Fruit fly (Drosophila melanogaster) whole organism, embryonic: ENCODE data around the gene obst-F.

ENCODE experiments used
- Atf-2 ChIP-seq: fragments of 200-800 bp; sonication (Bioruptor generic); optimal IDR thresholded peaks from 2 replicates; lab custom pipeline; 2016; ENCODE audit warnings: missing biosample characterization, missing genetic modification characterization
- BEAF-32 ChIP-seq: fragments of 200-800 bp; sonication (Bioruptor generic); optimal IDR thresholded peaks from 3 replicates; lab custom pipeline; 2017; ENCODE audit warnings: missing biosample characterization, missing genetic modification characterization, mild to moderate bottlenecking, moderate library complexity, missing genetic modification reagents
- CG10431 ChIP-seq: fragments of 200-800 bp; sonication (Bioruptor generic); optimal IDR thresholded peaks from 3 replicates; lab custom pipeline; 2018; ENCODE audit warnings: missing biosample characterization, mild to moderate bottlenecking, missing genetic modification characterization
- CG12942 ChIP-seq: fragments of 200-800 bp; sonication (Bioruptor generic); optimal IDR thresholded peaks from 3 replicates; lab custom pipeline; 2016; ENCODE audit warnings: missing biosample characterization, missing genetic modification characterization
- CG13287 ChIP-seq: fragments of 200-800 bp; sonication (Bioruptor generic); IDR thresholded peaks from 2 replicates; pipeline ENCODE4 v1.3.6; 2022; ENCODE audit warnings: missing biosample characterization, missing genetic modification characterization; ENCODE audit not compliant: partially characterized antibody
- CG15269 ChIP-seq: fragments of 200-800 bp; sonication (Bioruptor generic); optimal IDR thresholded peaks from 2 replicates; lab custom pipeline; 2018; ENCODE audit warnings: missing biosample characterization, mild to moderate bottlenecking, missing genetic modification characterization, moderate library complexity
- CG15601 ChIP-seq: fragments of 200-800 bp; sonication (Bioruptor generic); optimal IDR thresholded peaks from 3 replicates; lab custom pipeline; 2019; ENCODE audit warnings: missing biosample characterization, mild to moderate bottlenecking, missing genetic modification characterization, moderate library complexity
- CG1602 ChIP-seq: fragments of 200-800 bp; sonication (Bioruptor generic); optimal IDR thresholded peaks from 3 replicates; lab custom pipeline; 2016; ENCODE audit warnings: missing biosample characterization, missing genetic modification characterization
- CG17385 ChIP-seq: fragments of 200-800 bp; sonication (Bioruptor generic); optimal IDR thresholded peaks from 3 replicates; lab custom pipeline; 2018; ENCODE audit warnings: missing biosample characterization, mild to moderate bottlenecking, missing genetic modification characterization
- CG18262 ChIP-seq: fragments of 200-800 bp; optimal IDR thresholded peaks from 3 replicates; lab custom pipeline; 2019; ENCODE audit warnings: missing biosample characterization, mild to moderate bottlenecking, missing genetic modification characterization, moderate library complexity
- CG2712 ChIP-seq: fragments of 200-800 bp; optimal IDR thresholded peaks from 3 replicates; lab custom pipeline; 2019; ENCODE audit warnings: missing biosample characterization, mild to moderate bottlenecking, missing genetic modification characterization, moderate library complexity
- CG30020 ChIP-seq: fragments of 200-800 bp; optimal IDR thresholded peaks from 2 replicates; lab custom pipeline; 2019; ENCODE audit warnings: missing biosample characterization, mild to moderate bottlenecking, missing genetic modification characterization, moderate library complexity
- CG32767 ChIP-seq: fragments of 200-800 bp; sonication (Bioruptor generic); IDR thresholded peaks from 2 replicates; pipeline ENCODE4 v1.3.6; 2022; ENCODE audit warnings: missing biosample characterization, missing genetic modification characterization
- CG33557 ChIP-seq: fragments of 200-800 bp; sonication (Bioruptor generic); optimal IDR thresholded peaks from 2 replicates; lab custom pipeline; 2019; ENCODE audit warnings: missing biosample characterization, mild to moderate bottlenecking, missing genetic modification characterization, moderate library complexity
- CG3726 ChIP-seq: fragments of 200-800 bp; sonication (Bioruptor generic); IDR thresholded peaks from 3 replicates; pipeline ENCODE4, ENCODE4 v1.3.6; 2022; ENCODE audit warnings: missing biosample characterization, missing genetic modification characterization
- CG3838 ChIP-seq: fragments of 200-800 bp; sonication (Bioruptor generic); optimal IDR thresholded peaks from 3 replicates; lab custom pipeline; 2016; ENCODE audit warnings: missing biosample characterization, missing genetic modification characterization
- CG4360 ChIP-seq: fragments of 200-800 bp; sonication (Bioruptor generic); IDR thresholded peaks from 2 replicates; pipeline ENCODE4 v1.3.6; 2022; ENCODE audit warnings: missing biosample characterization, missing genetic modification characterization
- CG4707 ChIP-seq: fragments of 200-800 bp; sonication (Bioruptor generic); optimal IDR thresholded peaks from 2 replicates; lab custom pipeline; 2018; ENCODE audit warnings: missing biosample characterization, mild to moderate bottlenecking, missing genetic modification characterization, moderate library complexity
- CG6654 ChIP-seq: fragments of 200-800 bp; sonication (Bioruptor generic); optimal IDR thresholded peaks from 2 replicates; lab custom pipeline; 2017; ENCODE audit warnings: missing biosample characterization, mild to moderate bottlenecking, missing genetic modification characterization
- CG6813 ChIP-seq: fragments of 200-800 bp; sonication (Bioruptor generic); optimal IDR thresholded peaks from 2 replicates; lab custom pipeline; 2017; ENCODE audit warnings: missing biosample characterization, missing genetic modification characterization, mild to moderate bottlenecking, moderate library complexity, missing genetic modification reagents
- CG7271 ChIP-seq: fragments of 200-800 bp; sonication (Bioruptor generic); optimal IDR thresholded peaks from 2 replicates; lab custom pipeline; 2018; ENCODE audit warnings: missing biosample characterization, mild to moderate bottlenecking, missing genetic modification characterization, moderate library complexity
- CG8281 ChIP-seq: fragments of 200-800 bp; sonication (Bioruptor generic); optimal IDR thresholded peaks from 2 replicates; lab custom pipeline; 2018; ENCODE audit warnings: missing biosample characterization, mild to moderate bottlenecking, missing genetic modification characterization, moderate library complexity
- CG8388 ChIP-seq: fragments of 200-800 bp; sonication (Bioruptor generic); optimal IDR thresholded peaks from 2 replicates; lab custom pipeline; 2019; ENCODE audit warnings: missing biosample characterization, mild to moderate bottlenecking, missing genetic modification characterization, moderate library complexity
- CTCF ChIP-seq: fragments of 200-800 bp; sonication (Bioruptor generic); optimal IDR thresholded peaks from 2 replicates; lab custom pipeline; 2017; ENCODE audit warnings: missing biosample characterization, mild to moderate bottlenecking, missing genetic modification characterization, moderate library complexity
- D19A ChIP-seq: fragments of 200-800 bp; optimal IDR thresholded peaks from 3 replicates; lab custom pipeline; 2019; ENCODE audit warnings: missing biosample characterization, mild to moderate bottlenecking, missing genetic modification characterization, moderate library complexity
- Dad ChIP-seq: fragments of 200-800 bp; sonication (Bioruptor generic); optimal IDR thresholded peaks from 3 replicates; lab custom pipeline; 2016; ENCODE audit warnings: missing biosample characterization, missing genetic modification characterization
- E2f2 ChIP-seq: fragments of 200-800 bp; sonication (Bioruptor generic); IDR thresholded peaks from 2 replicates; pipeline ENCODE4 v1.3.6; 2022; ENCODE audit warnings: missing biosample characterization, missing genetic modification characterization
- Eip74EF ChIP-seq, 2 experiments: fragments of 200-800 bp in 1 of 2; fragments of >200 bp in 1 of 2; sonication (Bioruptor generic) in 1 of 2; optimal IDR thresholded peaks; 2 replicates each; lab custom pipeline; 2017 to 2019; ENCODE audit warnings: missing biosample characterization in 2 of 2, missing genetic modification characterization in 2 of 2, mild to moderate bottlenecking in 1 of 2, moderate library complexity in 1 of 2
- Hr3 ChIP-seq: fragments of 200-800 bp; sonication (Bioruptor generic); optimal IDR thresholded peaks from 3 replicates; lab custom pipeline; 2016; ENCODE audit warnings: missing biosample characterization, missing genetic modification characterization
- Hr51 ChIP-seq, 2 experiments: fragments of 200-800 bp; sonication (Bioruptor generic); optimal IDR thresholded peaks; 2 replicates in 1 of 2; 3 replicates in 1 of 2; lab custom pipeline; 2016 to 2018; ENCODE audit warnings: missing biosample characterization in 2 of 2, missing genetic modification characterization in 2 of 2, mild to moderate bottlenecking in 1 of 2, moderate library complexity in 1 of 2
- Mad ChIP-seq: fragments of 200-800 bp; sonication (Bioruptor generic); optimal IDR thresholded peaks from 2 replicates; lab custom pipeline; 2016; ENCODE audit warnings: missing biosample characterization, missing genetic modification characterization
- Med ChIP-seq: fragments of 200-800 bp; sonication (Bioruptor generic); peaks from one replicate; lab custom pipeline; 2016; ENCODE audit warnings: missing biosample characterization, missing genetic modification characterization, mild to moderate bottlenecking, inconsistent platforms, moderate library complexity
- PHDP ChIP-seq: fragments of 200-800 bp; sonication (Bioruptor generic); optimal IDR thresholded peaks from 3 replicates; lab custom pipeline; 2018; ENCODE audit warnings: missing biosample characterization, mild to moderate bottlenecking, missing genetic modification characterization, moderate library complexity
- Sin3A ChIP-seq: fragments of >200 bp; optimal IDR thresholded peaks from 2 replicates; lab custom pipeline; 2018
- Usf ChIP-seq: fragments of 200-800 bp; sonication (Bioruptor generic); optimal IDR thresholded peaks from 2 replicates; lab custom pipeline; 2017; ENCODE audit warnings: missing genotype, missing biosample characterization, missing genetic modification characterization
- cg ChIP-seq: fragments of 200-800 bp; sonication (Bioruptor generic); optimal IDR thresholded peaks from 3 replicates; lab custom pipeline; 2019; ENCODE audit warnings: missing biosample characterization, mild to moderate bottlenecking, missing genetic modification characterization, moderate library complexity
- dmrt99B ChIP-seq: fragments of 200-800 bp; sonication (Bioruptor generic); optimal IDR thresholded peaks from 2 replicates; lab custom pipeline; 2018; ENCODE audit warnings: missing biosample characterization, mild to moderate bottlenecking, missing genetic modification characterization, moderate library complexity
- gcm ChIP-seq: fragments of 200-800 bp; sonication (Bioruptor generic); optimal IDR thresholded peaks from 2 replicates; lab custom pipeline; 2019; ENCODE audit warnings: missing biosample characterization, mild to moderate bottlenecking, missing genetic modification characterization, moderate library complexity
- grau ChIP-seq: fragments of 200-800 bp; optimal IDR thresholded peaks from 3 replicates; lab custom pipeline; 2019; ENCODE audit warnings: missing biosample characterization, mild to moderate bottlenecking, missing genetic modification characterization, moderate library complexity
- insv ChIP-seq, 2 experiments: fragments of 200-800 bp; sonication (Bioruptor generic); optimal IDR thresholded peaks; 3 replicates each; lab custom pipeline; 2016 to 2018; ENCODE audit warnings: missing biosample characterization in 2 of 2, missing genetic modification characterization in 2 of 2
- lola ChIP-seq, 3 experiments: fragments of >200 bp in 2 of 3; fragments of 200-800 bp in 1 of 3; sonication (Bioruptor generic) in 1 of 3; optimal IDR thresholded peaks; 2 replicates each; lab custom pipeline; 2017 to 2019; ENCODE audit warnings: missing biosample characterization in 3 of 3, missing genetic modification characterization in 3 of 3, mild to moderate bottlenecking in 1 of 3, moderate library complexity in 1 of 3
- mirr ChIP-seq: fragments of 200-800 bp; sonication (Bioruptor generic); optimal IDR thresholded peaks from 3 replicates; lab custom pipeline; 2018; ENCODE audit warnings: missing biosample characterization, mild to moderate bottlenecking, missing genetic modification characterization
- p53 ChIP-seq: fragments of 200-800 bp; sonication (Bioruptor generic); optimal IDR thresholded peaks from 2 replicates; lab custom pipeline; 2016; ENCODE audit warnings: missing biosample characterization, missing genetic modification characterization
- phol ChIP-seq: fragments of 200-800 bp; sonication (Bioruptor generic); optimal IDR thresholded peaks from 3 replicates; lab custom pipeline; 2018; ENCODE audit warnings: missing biosample characterization, mild to moderate bottlenecking, missing genetic modification characterization, moderate library complexity
- pzg ChIP-seq: fragments of 200-800 bp; sonication (Bioruptor generic); optimal IDR thresholded peaks from 3 replicates; lab custom pipeline; 2018; ENCODE audit warnings: missing biosample characterization, mild to moderate bottlenecking, missing genetic modification characterization, moderate library complexity
- slp2 ChIP-seq: fragments of 200-800 bp; sonication (Bioruptor generic); optimal IDR thresholded peaks from 2 replicates; lab custom pipeline; 2016; ENCODE audit warnings: missing biosample characterization, missing genetic modification characterization
- stc ChIP-seq: fragments of 200-800 bp; sonication (Bioruptor generic); IDR thresholded peaks from 2 replicates; pipeline ENCODE4 v1.3.6; 2022; ENCODE audit warnings: missing biosample characterization, missing genetic modification characterization
- stwl ChIP-seq: fragments of 200-800 bp; sonication (Bioruptor generic); optimal IDR thresholded peaks from 3 replicates; lab custom pipeline; 2018; ENCODE audit warnings: missing biosample characterization, mild to moderate bottlenecking, missing genetic modification characterization, moderate library complexity
- tap ChIP-seq: fragments of 200-800 bp; optimal IDR thresholded peaks from 3 replicates; lab custom pipeline; 2019; ENCODE audit warnings: missing biosample characterization, mild to moderate bottlenecking, missing genetic modification characterization, moderate library complexity

The obst-F gene

dm6 chr3L:20186294-20187020 is 15.0 kb downstream of the obst-F start (continued):
- TF ChIP-seq BEAF-32 (GFP tag; lab: Kevin White, UChicago) (peak; percentile 16), stc (GFP tag; lab: Robert Waterston, UW) (0 out of 2 replicates have a peak, but pooled peaks have one; percentile 28), phol (tag; lab: Kevin White, UChicago) (no peak), CG6654 (GFP tag; lab: Kevin White, UChicago) (no peak), CG15269 (tag; lab: Kevin White, UChicago) (peak; percentile 40), mirr (GFP tag; lab: Kevin White, UChicago) (no peak), CG2712 (tag; lab: Kevin White, UChicago) (peak; percentile 42), CG4360 (GFP tag; lab: Robert Waterston, UW) (peak; percentile 45; the same call in 1 of the 2 replicates), CG3726 (no peak), PHDP (tag; lab: Kevin White, UChicago) (peak; percentile 36), p53 (no peak), tap (peak; percentile 19), CG18262 (tag; lab: Kevin White, UChicago) (peak; percentile 2), CG32767 (GFP tag; lab: Robert Waterston, UW) (no peak), stwl (tag; lab: Kevin White, UChicago) (peak; percentile 80), Atf-2 (GFP tag; lab: Kevin White, UChicago) (no peak), gcm (GFP tag; lab: Kevin White, UChicago) (peak; percentile 10), CG4707 (GFP tag; lab: Kevin White, UChicago) (peak; percentile 8), Mad (GFP tag; lab: Kevin White, UChicago) (no peak), CG17385 (GFP tag; lab: Kevin White, UChicago) (peak; percentile 40), CG8388 (GFP tag; lab: Kevin White, UChicago) (peak; percentile 18), CG7271 (tag; lab: Kevin White, UChicago) (no peak), Med (GFP tag; lab: Kevin White, UChicago) (peak; percentile 61), CG15601 (peak; percentile 61), lola (GFP tag; optimal IDR thresholded peaks at IDR 0.05; lab: Kevin White, UChicago) (peak in 2 of 3 experiments; percentile 7 to 19), CG10431 (GFP tag; lab: Kevin White, UChicago) (peak; percentile 37), CG3838 (no peak), Hr51 (GFP tag; optimal IDR thresholded peaks at IDR 0.05; lab: Kevin White, UChicago) (peak in 1 of 2 experiments; percentile 32), CG30020 (tag; lab: Kevin White, UChicago) (peak; percentile 11), grau (tag; lab: Kevin White, UChicago) (peak; percentile 14), pzg (GFP tag; lab: Kevin White, UChicago) (peak; percentile 7), CTCF (GFP tag; lab: Kevin White, UChicago) (peak; percentile 27), CG1602 (GFP tag; lab: Kevin White, UChicago) (no peak), D19A (tag; lab: Kevin White, UChicago) (peak; percentile 44), Eip74EF (GFP tag; optimal IDR thresholded peaks at IDR 0.05; lab: Kevin White, UChicago) (peak in 1 of 2 experiments; percentile 33), cg (GFP tag; lab: Kevin White, UChicago) (peak; percentile 81), Usf (GFP tag; lab: Kevin White, UChicago) (no peak), Hr3 (GFP tag; lab: Kevin White, UChicago) (no peak), Dad (GFP tag; lab: Kevin White, UChicago) (no peak), insv (GFP tag; optimal IDR thresholded peaks at IDR 0.05; lab: Kevin White, UChicago) (no peak), CG13287 (GFP tag; lab: Robert Waterston, UW) (0 out of 2 replicates have a peak, but pooled peaks have one; percentile 22), CG8281 (tag; lab: Kevin White, UChicago) (no peak), CG12942 (GFP tag; lab: Kevin White, UChicago) (no peak), dmrt99B (peak; percentile 16), CG6813 (no peak), CG33557 (GFP tag; lab: Kevin White, UChicago) (peak; percentile 49), slp2 (no peak), E2f2 (GFP tag; lab: Robert Waterston, UW) (peak; percentile 80), Sin3A (lab: Kevin White, UChicago) (no peak)
